Fruit fly (Drosophila melanogaster) whole organism, embryonic: ENCODE results near the gene CG5254.

Experiments
- Awh ChIP-seq: fragments of 200-800 bp; sonication (Bioruptor generic); IDR thresholded peaks from 2 replicates; pipeline ENCODE4, ENCODE4 v1.3.6; 2022; ENCODE audit warnings: missing biosample characterization, missing genetic modification characterization
- BtbVII ChIP-seq: fragments of 200-800 bp; sonication (Bioruptor generic); optimal IDR thresholded peaks from 3 replicates; lab custom pipeline; 2017; ENCODE audit warnings: missing biosample characterization, mild to moderate bottlenecking, missing genetic modification characterization
- C15 ChIP-seq: fragments of 200-800 bp; sonication (Bioruptor generic); IDR thresholded peaks from 3 replicates; pipeline ENCODE4 v1.3.6; 2022; ENCODE audit warnings: missing biosample characterization, missing genetic modification characterization
- CG10274 ChIP-seq: fragments of 200-800 bp; sonication (Bioruptor generic); optimal IDR thresholded peaks from 3 replicates; lab custom pipeline; 2017; ENCODE audit warnings: missing biosample characterization, mild to moderate bottlenecking, missing genetic modification characterization
- CG10979 ChIP-seq: fragments of 200-800 bp; sonication (Bioruptor generic); optimal IDR thresholded peaks from 2 replicates; lab custom pipeline; 2018; ENCODE audit warnings: missing biosample characterization, mild to moderate bottlenecking, missing genetic modification characterization, moderate library complexity
- CG12744 ChIP-seq: fragments of 200-800 bp; sonication (Bioruptor generic); optimal IDR thresholded peaks from 2 replicates; lab custom pipeline; 2016; ENCODE audit warnings: missing biosample characterization, missing genetic modification characterization
- CG13287 ChIP-seq: fragments of 200-800 bp; sonication (Bioruptor generic); IDR thresholded peaks from 2 replicates; pipeline ENCODE4 v1.3.6; 2022; ENCODE audit warnings: missing biosample characterization, missing genetic modification characterization; ENCODE audit not compliant: partially characterized antibody
- CG17568 ChIP-seq: fragments of 200-800 bp; sonication (Bioruptor generic); optimal IDR thresholded peaks from 2 replicates; lab custom pipeline; 2018; ENCODE audit warnings: missing biosample characterization, mild to moderate bottlenecking, missing genetic modification characterization, moderate library complexity
- CG2129 ChIP-seq: fragments of 200-800 bp; sonication (Bioruptor generic); IDR thresholded peaks from 2 replicates; pipeline ENCODE4 v1.3.6; 2022; ENCODE audit warnings: missing biosample characterization, missing genetic modification characterization; ENCODE audit not compliant: partially characterized antibody
- CG2199 ChIP-seq: fragments of 200-800 bp; sonication (Bioruptor generic); IDR thresholded peaks from 3 replicates; pipeline ENCODE4 v1.3.6; 2022; ENCODE audit warnings: missing biosample characterization, missing genetic modification characterization
- CG3065 ChIP-seq: fragments of 200-800 bp; sonication (Bioruptor generic); optimal IDR thresholded peaks from 2 replicates; lab custom pipeline; 2016; ENCODE audit warnings: missing biosample characterization, missing genetic modification characterization
- CG31224 ChIP-seq: fragments of 200-800 bp; sonication (Bioruptor generic); IDR thresholded peaks from 2 replicates; pipeline ENCODE4 v1.3.6; 2022; ENCODE audit warnings: missing biosample characterization, missing genetic modification characterization
- CG32772 ChIP-seq: fragments of 200-800 bp; sonication (Bioruptor generic); IDR thresholded peaks from 2 replicates; pipeline ENCODE4 v1.3.6; 2022; ENCODE audit warnings: missing biosample characterization, missing genetic modification characterization
- CG34224 ChIP-seq: fragments of 200-800 bp; sonication (Bioruptor generic); IDR thresholded peaks from 3 replicates; pipeline ENCODE4 v1.3.6; 2022; ENCODE audit warnings: missing biosample characterization, missing genetic modification characterization; ENCODE audit not compliant: partially characterized antibody
- CG3838 ChIP-seq: fragments of 200-800 bp; sonication (Bioruptor generic); optimal IDR thresholded peaks from 3 replicates; lab custom pipeline; 2016; ENCODE audit warnings: missing biosample characterization, missing genetic modification characterization
- CG42726 ChIP-seq: fragments of 200-800 bp; sonication (Bioruptor generic); IDR thresholded peaks from 2 replicates; pipeline ENCODE4 v1.3.6; 2022; ENCODE audit warnings: missing biosample characterization, missing genetic modification characterization; ENCODE audit not compliant: partially characterized antibody
- CG4360 ChIP-seq: fragments of 200-800 bp; sonication (Bioruptor generic); IDR thresholded peaks from 2 replicates; pipeline ENCODE4 v1.3.6; 2022; ENCODE audit warnings: missing biosample characterization, missing genetic modification characterization
- CG4617 ChIP-seq: fragments of 200-800 bp; sonication (Bioruptor generic); optimal IDR thresholded peaks from 3 replicates; lab custom pipeline; 2016; ENCODE audit warnings: missing biosample characterization, missing genetic modification characterization, borderline replicate concordance
- CG7963 ChIP-seq: fragments of 200-800 bp; sonication (Bioruptor generic); IDR thresholded peaks from 3 replicates; pipeline ENCODE4 v1.3.6; 2022; ENCODE audit warnings: missing biosample characterization, missing genetic modification characterization; ENCODE audit not compliant: partially characterized antibody
- CG9609 ChIP-seq: fragments of 200-800 bp; sonication (Bioruptor generic); optimal IDR thresholded peaks from 3 replicates; lab custom pipeline; 2016; ENCODE audit warnings: missing biosample characterization, missing genetic modification characterization
- Dp ChIP-seq: fragments of 200-800 bp; sonication (Bioruptor generic); optimal IDR thresholded peaks from 2 replicates; lab custom pipeline; 2018; ENCODE audit warnings: missing biosample characterization, mild to moderate bottlenecking, missing genetic modification characterization, moderate library complexity
- Dref ChIP-seq: fragments of 200-800 bp; sonication (Bioruptor generic); IDR thresholded peaks from 2 replicates; pipeline ENCODE4 v1.3.6; 2022; ENCODE audit warnings: missing biosample characterization, missing genetic modification characterization
- Fer3 ChIP-seq: fragments of 200-800 bp; sonication (Bioruptor generic); optimal IDR thresholded peaks from 2 replicates; lab custom pipeline; 2018; ENCODE audit warnings: missing biosample characterization, mild to moderate bottlenecking, missing genetic modification characterization, moderate library complexity
- Gug ChIP-seq: fragments of 200-800 bp; sonication (Bioruptor generic); IDR thresholded peaks from 4 replicates; pipeline ENCODE4 v1.3.6; 2022; ENCODE audit warnings: missing biosample characterization, missing genetic modification characterization
- Hmx ChIP-seq: fragments of 200-800 bp; sonication (Bioruptor generic); optimal IDR thresholded peaks from 2 replicates; lab custom pipeline; 2016; ENCODE audit warnings: missing biosample characterization, missing genetic modification characterization
- Hr78 ChIP-seq, 2 experiments: fragments of 200-800 bp in 1 of 2; fragments of >200 bp in 1 of 2; sonication (Bioruptor generic) in 1 of 2; optimal IDR thresholded peaks; 2 replicates each; lab custom pipeline; 2017 to 2019; ENCODE audit warnings: missing biosample characterization in 2 of 2, missing genetic modification characterization in 2 of 2, mild to moderate bottlenecking in 1 of 2, moderate library complexity in 1 of 2
- Lhr ChIP-seq: fragments of 200-800 bp; sonication (Bioruptor generic); optimal IDR thresholded peaks from 3 replicates; lab custom pipeline; 2017; ENCODE audit warnings: mild to moderate bottlenecking, missing biosample characterization, missing genetic modification reagents, missing genetic modification characterization
- Lpt ChIP-seq: fragments of >200 bp; optimal IDR thresholded peaks from 2 replicates; lab custom pipeline; 2018; ENCODE audit warnings: missing biosample characterization, missing genetic modification characterization
- Mes4 ChIP-seq: fragments of 200-800 bp; sonication (Bioruptor generic); optimal IDR thresholded peaks from 2 replicates; lab custom pipeline; 2016; ENCODE audit warnings: missing biosample characterization, missing genetic modification characterization
- Neu2 ChIP-seq: fragments of 200-800 bp; sonication (Bioruptor generic); optimal IDR thresholded peaks from 3 replicates; lab custom pipeline; 2016; ENCODE audit warnings: missing biosample characterization, missing genetic modification characterization, borderline replicate concordance
- Nf-YC ChIP-seq: fragments of 200-800 bp; optimal IDR thresholded peaks from 3 replicates; lab custom pipeline; 2019; ENCODE audit warnings: missing biosample characterization, mild to moderate bottlenecking, missing genetic modification characterization, moderate library complexity
- cad ChIP-seq: fragments of >200 bp; optimal IDR thresholded peaks from 2 replicates; lab custom pipeline; 2017; ENCODE audit warnings: missing biosample characterization, missing genetic modification characterization
- croc ChIP-seq: fragments of 200-800 bp; sonication (Bioruptor generic); conservative IDR thresholded peaks from 3 replicates; pipeline ENCODE4 v1.3.6; 2022; ENCODE audit warnings: missing biosample characterization, missing genetic modification characterization
- da ChIP-seq: fragments of 200-800 bp; sonication (Bioruptor generic); optimal IDR thresholded peaks from 2 replicates; lab custom pipeline; 2016; ENCODE audit warnings: missing biosample characterization, missing genetic modification characterization
- kni ChIP-seq: fragments of 200-800 bp; sonication (Bioruptor generic); optimal IDR thresholded peaks from 3 replicates; lab custom pipeline; 2017; ENCODE audit warnings: mild to moderate bottlenecking, missing biosample characterization, missing genetic modification reagents, missing genetic modification characterization
- luna ChIP-seq: fragments of 200-800 bp; sonication (Bioruptor generic); optimal IDR thresholded peaks from 2 replicates; lab custom pipeline; 2016; ENCODE audit warnings: missing biosample characterization, missing genetic modification characterization
- mirr ChIP-seq: fragments of 200-800 bp; sonication (Bioruptor generic); optimal IDR thresholded peaks from 3 replicates; lab custom pipeline; 2018; ENCODE audit warnings: missing biosample characterization, mild to moderate bottlenecking, missing genetic modification characterization
- mld ChIP-seq: fragments of 200-800 bp; sonication (Bioruptor generic); IDR thresholded peaks from 3 replicates; pipeline ENCODE4 v1.3.6; 2022; ENCODE audit warnings: missing biosample characterization, missing genetic modification characterization; ENCODE audit not compliant: partially characterized antibody
- nerfin-1 ChIP-seq: fragments of 200-800 bp; sonication (Bioruptor generic); optimal IDR thresholded peaks from 3 replicates; lab custom pipeline; 2019; ENCODE audit warnings: missing biosample characterization, mild to moderate bottlenecking, missing genetic modification characterization, moderate library complexity
- p53 ChIP-seq: fragments of 200-800 bp; sonication (Bioruptor generic); optimal IDR thresholded peaks from 2 replicates; lab custom pipeline; 2016; ENCODE audit warnings: missing biosample characterization, missing genetic modification characterization
- pan ChIP-seq, 4 experiments: fragments of >200 bp in 3 of 4; fragments of 200-800 bp in 1 of 4; sonication (Bioruptor generic) in 1 of 4; optimal IDR thresholded peaks in 3 of 4; IDR thresholded peaks in 1 of 4; 2 replicates each; pipeline versions ENCODE4 v1.3.6 to Lab custom; 2017 to 2022; ENCODE audit warnings: missing biosample characterization in 2 of 4, missing genetic modification characterization in 2 of 4, mixed read lengths in 1 of 4
- sens-2 ChIP-seq: fragments of 200-800 bp; sonication (Bioruptor generic); IDR thresholded peaks from 2 replicates; pipeline ENCODE4 v1.3.6; 2022; ENCODE audit warnings: missing biosample characterization, missing genetic modification characterization
- sisA ChIP-seq: fragments of 200-800 bp; sonication (Bioruptor generic); IDR thresholded peaks from 2 replicates; pipeline ENCODE4 v1.3.6; 2022; ENCODE audit warnings: missing biosample characterization, missing genetic modification characterization
- tna ChIP-seq: fragments of 200-800 bp; sonication (Bioruptor generic); IDR thresholded peaks from 2 replicates; pipeline ENCODE4 v1.3.6; 2022; ENCODE audit warnings: missing biosample characterization, missing genetic modification characterization; ENCODE audit not compliant: partially characterized antibody
- twi ChIP-seq: fragments of 200-800 bp; optimal IDR thresholded peaks from 2 replicates; lab custom pipeline; 2019; ENCODE audit warnings: missing biosample characterization, mild to moderate bottlenecking, missing genetic modification characterization, moderate library complexity
- vfl ChIP-seq: fragments of 200-800 bp; sonication (Bioruptor generic); optimal IDR thresholded peaks from 2 replicates; lab custom pipeline; 2016; ENCODE audit warnings: missing biosample characterization, missing genetic modification characterization
- zf30C ChIP-seq: fragments of 200-800 bp; sonication (Bioruptor generic); optimal IDR thresholded peaks from 3 replicates; lab custom pipeline; 2018; ENCODE audit warnings: missing biosample characterization, mild to moderate bottlenecking, missing genetic modification characterization

CG5254 gene

dm6 chrX:755642-756332 lies 5.6 kb downstream of the CG5254 start:
- peak; percentile 35 for TF ChIP-seq da (GFP tag; lab: Kevin White, UChicago)
- 0 out of 2 replicates have a peak, but pooled peaks have one; percentile 33 for TF ChIP-seq Dref (GFP tag; lab: Robert Waterston, UW)
- peak; percentile 59 for TF ChIP-seq CG17568 (GFP tag; lab: Kevin White, UChicago)
- TF ChIP-seq croc (GFP tag; lab: Robert Waterston, UW) = peak; percentile 33; the same call in 2 of the 3 replicates
- TF ChIP-seq CG3838 (GFP tag; lab: Kevin White, UChicago) = peak; percentile 56
- TF ChIP-seq C15 (GFP tag; lab: Robert Waterston, UW) = peak; percentile 75; the same call in 2 of the 3 replicates
- TF ChIP-seq Dp (GFP tag; lab: Kevin White, UChicago) = no peak
- TF ChIP-seq Lpt (GFP tag; lab: Kevin White, UChicago) = no peak
- no peak for TF ChIP-seq CG34224
- TF ChIP-seq CG32772 = peak; percentile 76
- TF ChIP-seq Neu2 (GFP tag; lab: Kevin White, UChicago) = no peak
- TF ChIP-seq CG3065 (GFP tag; lab: Kevin White, UChicago) = peak; percentile 50
- peak; percentile 80 for TF ChIP-seq CG12744 (GFP tag; lab: Kevin White, UChicago)
- peak; percentile 78 for TF ChIP-seq zf30C
- peak; percentile 60 for TF ChIP-seq CG10979
- 0 out of 2 replicates have a peak, but pooled peaks have one; percentile 26 for TF ChIP-seq CG13287 (GFP tag; lab: Robert Waterston, UW)
- no peak for TF ChIP-seq mld
- TF ChIP-seq CG2199 (GFP tag; lab: Robert Waterston, UW) = 0 out of 3 replicates have a peak, but pooled peaks have one; percentile 79
- no peak for TF ChIP-seq kni (GFP tag; lab: Kevin White, UChicago)
- peak; percentile 48 for TF ChIP-seq p53 (GFP tag; lab: Kevin White, UChicago)
- TF ChIP-seq CG10274 = peak; percentile 56
- no peak for TF ChIP-seq tna
- no peak for TF ChIP-seq mirr
- TF ChIP-seq BtbVII (GFP tag; lab: Kevin White, UChicago) = peak; percentile 89
- peak; percentile 90 for TF ChIP-seq Fer3 (tag; lab: Kevin White, UChicago)
- peak; percentile 75 for TF ChIP-seq CG9609 (GFP tag; lab: Kevin White, UChicago)
- no peak for TF ChIP-seq CG42726
- peak; percentile 55 for TF ChIP-seq Nf-YC
- peak; percentile 79 for TF ChIP-seq luna (GFP tag; lab: Kevin White, UChicago)
- TF ChIP-seq CG4617 (GFP tag; lab: Kevin White, UChicago) = peak; percentile 30
- peak; percentile 19 for TF ChIP-seq Lhr (GFP tag; lab: Kevin White, UChicago)
- peak; percentile 87 for TF ChIP-seq vfl (GFP tag; lab: Kevin White, UChicago)
- TF ChIP-seq Mes4 (GFP tag; lab: Kevin White, UChicago) = peak; percentile 71
- peak; percentile 72 for TF ChIP-seq Awh (GFP tag; lab: Robert Waterston, UW)
- TF ChIP-seq sisA (GFP tag; lab: Robert Waterston, UW) = peak; percentile 79
- TF ChIP-seq nerfin-1 (tag; lab: Kevin White, UChicago) = peak; percentile 36
- TF ChIP-seq CG7963 (GFP tag; lab: Robert Waterston, UW) = no peak
- peak; percentile 84 for TF ChIP-seq CG31224 (GFP tag; lab: Robert Waterston, UW)
- TF ChIP-seq sens-2 = peak; percentile 64
- TF ChIP-seq Gug (GFP tag; lab: Robert Waterston, UW) = peak; percentile 80; the same call in 3 of the 4 replicates
- no peak for TF ChIP-seq pan (optimal IDR thresholded peaks at IDR 0.05; lab: Kevin White, UChicago)
- peak in 1 of 2 experiments; percentile 89 for TF ChIP-seq pan (GFP tag; optimal IDR thresholded peaks at IDR 0.05 in 1 of 2, IDR thresholded peaks at IDR 0.05 in 1 of 2)
- peak in 1 of 2 experiments; percentile 11 for TF ChIP-seq Hr78 (GFP tag; optimal IDR thresholded peaks at IDR 0.05; lab: Kevin White, UChicago)
- peak; percentile 40; the same call in 1 of the 2 replicates for TF ChIP-seq CG4360 (GFP tag; lab: Robert Waterston, UW)
- no peak for TF ChIP-seq twi (tag; lab: Kevin White, UChicago)
- TF ChIP-seq cad (GFP tag; lab: Kevin White, UChicago) = no peak
- TF ChIP-seq Hmx = peak; percentile 34
- no peak for TF ChIP-seq CG2129 (GFP tag; lab: Robert Waterston, UW)
